Fruit fly (Drosophila melanogaster): ENCODE data around the gene Spt20.
A peak's percentile ranks its signal among the peaks of the same experiment; 100 is the strongest.

Spt20 gene

DNA sequence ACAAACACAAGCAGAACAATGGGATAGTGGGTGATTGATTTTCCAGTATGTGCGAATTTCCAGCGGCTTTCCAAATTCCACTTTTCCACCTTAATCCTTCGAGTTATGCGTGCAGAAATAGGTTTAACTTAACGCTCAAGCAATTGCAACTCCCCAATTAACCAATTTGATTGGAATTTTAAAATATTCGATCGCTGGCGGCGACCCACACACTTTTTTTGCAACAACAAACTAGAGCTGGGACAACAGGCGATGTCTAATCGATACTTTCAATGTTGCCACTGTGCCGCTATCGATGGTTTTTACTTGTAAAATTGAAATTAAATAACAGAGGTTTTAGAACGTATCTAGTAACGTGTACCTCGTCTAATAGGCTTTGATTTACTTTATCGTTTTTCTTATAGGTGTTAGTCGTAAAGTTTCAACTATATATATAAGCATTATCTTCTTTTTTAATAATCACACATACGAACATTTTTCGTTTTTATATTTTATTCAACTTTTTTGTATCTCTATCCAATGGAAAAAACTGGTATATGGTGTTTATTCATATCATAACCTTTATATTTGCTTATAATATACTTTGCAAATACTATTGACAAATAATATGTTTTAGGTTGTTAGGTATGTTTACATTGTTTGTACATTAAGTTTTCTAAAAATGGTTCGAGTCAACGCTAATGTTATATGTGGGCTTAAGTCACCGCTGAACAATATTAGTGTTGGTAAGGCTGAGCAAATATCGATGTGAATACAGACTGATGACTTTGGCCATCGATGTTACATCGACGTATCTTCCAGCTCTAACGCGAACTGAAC, 16.3 kb upstream of the Spt20 start, which contains the start of the genes Abp1 and Tgi:
Gene Abp1, minus strand, starts transcription at position 240 of the 819 bp plus-strand sequence.
Gene Tgi, plus strand, starts transcription at position 757 of the 819 bp plus-strand sequence.
- TF ChIP-seq Ets98B (GFP tag; IDR thresholded peaks at IDR 0.05) (no peak), EcR (GFP tag; optimal IDR thresholded peaks at IDR 0.05) (no peak), CG14655 (GFP tag; optimal IDR thresholded peaks at IDR 0.05) (no peak), Pif1A (GFP tag; optimal IDR thresholded peaks at IDR 0.05) (no peak), gl (tag; optimal IDR thresholded peaks at IDR 0.05) (no peak), Pif1B (GFP tag; optimal IDR thresholded peaks at IDR 0.05) (no peak), CG4496 (GFP tag; IDR thresholded peaks at IDR 0.05) (no peak)

DNA sequence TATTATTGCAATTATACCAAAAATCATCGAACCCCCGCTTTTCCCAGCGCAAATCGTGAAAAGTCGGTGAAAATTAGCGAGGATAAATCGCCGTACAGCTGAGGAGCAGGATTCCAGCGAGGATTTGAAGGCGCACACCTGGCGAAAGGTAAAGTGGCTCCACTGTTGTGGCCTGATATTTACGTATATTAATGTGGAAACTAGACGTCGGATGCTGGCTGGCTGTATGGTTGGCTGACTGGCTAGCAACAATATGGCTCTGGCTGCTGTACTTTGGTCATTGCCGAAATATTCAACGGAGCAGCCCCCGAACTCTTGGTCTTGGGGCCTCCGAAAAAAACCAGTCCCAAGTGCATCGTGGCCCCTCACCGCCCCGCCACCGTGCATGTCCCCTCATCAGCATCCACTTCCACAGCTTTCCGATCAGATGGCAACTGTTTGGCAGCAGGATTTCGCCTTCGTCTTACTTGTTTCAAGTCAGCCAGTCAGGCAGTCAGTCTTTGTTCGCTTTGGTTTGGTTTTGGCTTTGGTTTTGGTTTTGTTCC, 15.6 kb upstream of the Spt20 start:
- TF ChIP-seq EcR (GFP tag; optimal IDR thresholded peaks at IDR 0.05) (peak; percentile 24), CG34367 (tag; optimal IDR thresholded peaks at IDR 0.05) (no peak), CG12605 (GFP tag; IDR thresholded peaks at IDR 0.05) (no peak), Pif1B (GFP tag; optimal IDR thresholded peaks at IDR 0.05) (no peak), gl (tag; optimal IDR thresholded peaks at IDR 0.05) (no peak), rn (GFP tag; IDR thresholded peaks at IDR 0.05) (no peak), CG4496 (GFP tag; IDR thresholded peaks at IDR 0.05) (peak; percentile 62; the same call in 2 of the 3 replicates), Ets98B (GFP tag; IDR thresholded peaks at IDR 0.05) (peak; percentile 36; the same call in 1 of the 2 replicates), CG10348 (GFP tag; IDR thresholded peaks at IDR 0.05) (no peak), CG8301 (tag; optimal IDR thresholded peaks at IDR 0.05) (peak; percentile 5), CG15710 (tag; optimal IDR thresholded peaks at IDR 0.05) (no peak), Snoo (tag; optimal IDR thresholded peaks at IDR 0.05) (no peak), CG17806 (tag; optimal IDR thresholded peaks at IDR 0.05) (no peak), CG8159 (tag; optimal IDR thresholded peaks at IDR 0.05) (no peak), CG9948 (tag; optimal IDR thresholded peaks at IDR 0.05) (no peak), CG13204 (GFP tag; optimal IDR thresholded peaks at IDR 0.05) (peak; percentile 5), fd96Ca (GFP tag; IDR thresholded peaks at IDR 0.05) (no peak), Pif1A (GFP tag; optimal IDR thresholded peaks at IDR 0.05) (no peak), CG14655 (GFP tag; optimal IDR thresholded peaks at IDR 0.05) (no peak), CG32121 (GFP tag; IDR thresholded peaks at IDR 0.05) (peak; percentile 24; the same call in 1 of the 2 replicates), D1 (tag; optimal IDR thresholded peaks at IDR 0.05) (no peak)

DNA sequence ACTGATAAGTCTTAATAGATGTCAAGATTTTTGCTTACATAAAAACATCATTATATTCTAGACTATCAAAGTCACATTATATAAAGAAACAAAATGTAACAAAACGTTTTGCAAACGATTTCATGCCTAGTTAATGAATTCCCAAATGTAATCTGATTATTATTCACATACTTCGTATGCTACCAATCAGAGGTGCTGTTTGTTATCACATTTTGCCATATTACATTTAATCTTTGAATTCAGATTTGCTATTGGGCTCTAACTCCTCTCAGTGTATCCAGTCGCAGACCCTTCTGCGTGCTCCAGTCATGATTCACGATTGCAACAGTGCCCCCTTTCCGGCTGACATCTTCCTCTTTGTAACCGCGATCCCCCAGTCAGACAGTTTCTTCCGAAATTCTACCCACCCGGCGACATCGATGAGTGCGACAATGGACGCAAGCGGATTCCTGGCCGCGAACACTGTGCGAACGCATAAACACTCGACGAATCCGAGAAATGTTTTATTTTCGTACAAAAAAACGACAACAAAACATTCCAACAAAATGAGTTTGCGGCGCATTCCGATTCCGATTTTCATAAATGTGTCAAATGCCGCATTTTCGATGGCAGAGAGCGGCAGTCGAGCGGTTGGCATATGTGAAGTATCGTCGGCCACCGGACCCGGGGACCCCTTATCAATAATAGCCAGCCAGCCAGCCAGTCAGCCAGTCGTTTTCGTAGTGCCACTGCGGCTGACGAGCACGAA, 14.2 kb upstream of the Spt20 start:
- TF ChIP-seq CG17806 (tag; optimal IDR thresholded peaks at IDR 0.05): peak; percentile 26
- TF ChIP-seq D1 (tag; optimal IDR thresholded peaks at IDR 0.05): no peak
- no peak for TF ChIP-seq Pif1B (GFP tag; optimal IDR thresholded peaks at IDR 0.05)
- TF ChIP-seq CG14655 (GFP tag; optimal IDR thresholded peaks at IDR 0.05): peak; percentile 34
- peak; percentile 10 for TF ChIP-seq CG8301 (tag; optimal IDR thresholded peaks at IDR 0.05)
- TF ChIP-seq CG4496 (GFP tag; IDR thresholded peaks at IDR 0.05): no peak
- no peak for TF ChIP-seq CG12605 (GFP tag; IDR thresholded peaks at IDR 0.05)
- peak; percentile 8; the same call in 1 of the 2 replicates for TF ChIP-seq Ets98B (GFP tag; IDR thresholded peaks at IDR 0.05)
- peak; percentile 6 for TF ChIP-seq CG9948 (tag; optimal IDR thresholded peaks at IDR 0.05)
- peak; percentile 44 for TF ChIP-seq CG8159 (tag; optimal IDR thresholded peaks at IDR 0.05)
- no peak for TF ChIP-seq rn (GFP tag; IDR thresholded peaks at IDR 0.05)
- peak; percentile 17 for TF ChIP-seq CG15710 (tag; optimal IDR thresholded peaks at IDR 0.05)
- TF ChIP-seq CG13204 (GFP tag; optimal IDR thresholded peaks at IDR 0.05): peak; percentile 7
- peak; percentile 1 for TF ChIP-seq Pif1A (GFP tag; optimal IDR thresholded peaks at IDR 0.05)
- peak; percentile 50 for TF ChIP-seq Snoo (tag; optimal IDR thresholded peaks at IDR 0.05)
- TF ChIP-seq CG34367 (tag; optimal IDR thresholded peaks at IDR 0.05): no peak
- no peak for TF ChIP-seq fd96Ca (GFP tag; IDR thresholded peaks at IDR 0.05)
- TF ChIP-seq CG10348 (GFP tag; IDR thresholded peaks at IDR 0.05): no peak
- no peak for TF ChIP-seq gl (tag; optimal IDR thresholded peaks at IDR 0.05)
- TF ChIP-seq CG32121 (GFP tag; IDR thresholded peaks at IDR 0.05): peak; percentile 26; the same call in 1 of the 2 replicates
- TF ChIP-seq EcR (GFP tag; optimal IDR thresholded peaks at IDR 0.05): peak; percentile 2

DNA sequence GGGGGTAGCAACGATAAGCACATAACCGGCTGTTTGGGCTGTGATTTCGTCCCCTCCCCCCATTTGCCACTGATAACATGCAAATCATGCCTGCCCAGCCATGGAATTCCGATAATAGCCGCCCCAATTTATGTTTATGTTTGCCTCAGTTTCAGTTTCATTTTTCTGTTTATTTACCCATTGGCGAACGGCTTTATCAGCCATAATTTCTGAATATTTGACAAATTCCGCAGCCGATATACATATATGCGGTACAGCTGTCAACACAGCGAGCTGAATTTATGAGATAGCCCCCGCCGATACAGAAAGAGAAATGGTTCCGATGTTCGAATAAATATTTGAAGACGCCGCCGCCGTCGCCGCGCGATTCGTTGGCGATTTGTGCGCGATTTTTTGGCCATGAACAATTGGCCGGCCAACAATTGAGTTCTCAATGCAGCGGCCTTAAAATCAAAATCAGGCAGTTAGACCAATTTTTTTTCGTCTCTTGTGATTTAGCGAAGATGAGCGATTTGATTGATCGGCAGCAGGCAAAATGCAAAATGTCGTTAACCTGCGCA, 13.2 kb upstream of the Spt20 start:
- no peak for TF ChIP-seq Snoo (tag; optimal IDR thresholded peaks at IDR 0.05)
- TF ChIP-seq CG14655 (GFP tag; optimal IDR thresholded peaks at IDR 0.05): no peak
- no peak for TF ChIP-seq CG34367 (tag; optimal IDR thresholded peaks at IDR 0.05)
- no peak for TF ChIP-seq fd96Ca (GFP tag; IDR thresholded peaks at IDR 0.05)
- TF ChIP-seq gl (tag; optimal IDR thresholded peaks at IDR 0.05): no peak
- no peak for TF ChIP-seq rn (GFP tag; IDR thresholded peaks at IDR 0.05)
- no peak for TF ChIP-seq CG8159 (tag; optimal IDR thresholded peaks at IDR 0.05)
- TF ChIP-seq Pif1B (GFP tag; optimal IDR thresholded peaks at IDR 0.05): no peak
- TF ChIP-seq CG15710 (tag; optimal IDR thresholded peaks at IDR 0.05): no peak
- TF ChIP-seq CG4496 (GFP tag; IDR thresholded peaks at IDR 0.05): no peak; the same call in 2 of the 3 replicates
- no peak for TF ChIP-seq CG12605 (GFP tag; IDR thresholded peaks at IDR 0.05)
- no peak for TF ChIP-seq EcR (GFP tag; optimal IDR thresholded peaks at IDR 0.05)
- no peak for TF ChIP-seq CG13204 (GFP tag; optimal IDR thresholded peaks at IDR 0.05)
- TF ChIP-seq CG10348 (GFP tag; IDR thresholded peaks at IDR 0.05): no peak
- no peak for TF ChIP-seq CG8301 (tag; optimal IDR thresholded peaks at IDR 0.05)
- no peak for TF ChIP-seq D1 (tag; optimal IDR thresholded peaks at IDR 0.05)
- no peak for TF ChIP-seq CG32121 (GFP tag; IDR thresholded peaks at IDR 0.05)
- TF ChIP-seq CG17806 (tag; optimal IDR thresholded peaks at IDR 0.05): no peak
- TF ChIP-seq Pif1A (GFP tag; optimal IDR thresholded peaks at IDR 0.05): no peak
- no peak for TF ChIP-seq Ets98B (GFP tag; IDR thresholded peaks at IDR 0.05)
